Fruit fly (Drosophila melanogaster): ENCODE measurements around the gene HipHop.

Gene HipHop

dm6 chr3L:18846272-18846741 lies 25.3 kb downstream of the HipHop start:
- TF ChIP-seq Dll (optimal IDR thresholded peaks at IDR 0.05) (no peak), EcR (GFP tag; optimal IDR thresholded peaks at IDR 0.05) (no peak), pan (optimal IDR thresholded peaks at IDR 0.05) (no peak), psq (optimal IDR thresholded peaks at IDR 0.05) (no peak), usp (GFP tag; optimal IDR thresholded peaks at IDR 0.05) (no peak), CG8478 (optimal IDR thresholded peaks at IDR 0.05) (no peak)

- TF ChIP-seq CG8478 (optimal IDR thresholded peaks at IDR 0.05) = no peak
- no peak for TF ChIP-seq EcR (GFP tag; optimal IDR thresholded peaks at IDR 0.05)
- no peak for TF ChIP-seq Dll (optimal IDR thresholded peaks at IDR 0.05)
- TF ChIP-seq psq (optimal IDR thresholded peaks at IDR 0.05) = no peak
- TF ChIP-seq usp (GFP tag; optimal IDR thresholded peaks at IDR 0.05) = no peak
- TF ChIP-seq pan (optimal IDR thresholded peaks at IDR 0.05) = no peak
These were observed 27.5 kb downstream of the HipHop start for dm6 chr3L:18848436-18848835.

- TF ChIP-seq EcR (GFP tag; optimal IDR thresholded peaks at IDR 0.05) (no peak), Dll (optimal IDR thresholded peaks at IDR 0.05) (no peak), usp (GFP tag; optimal IDR thresholded peaks at IDR 0.05) (no peak), CG8478 (optimal IDR thresholded peaks at IDR 0.05) (no peak), pan (optimal IDR thresholded peaks at IDR 0.05) (no peak), psq (optimal IDR thresholded peaks at IDR 0.05) (no peak)
These were observed 31.3 kb downstream of the HipHop start for dm6 chr3L:18852223-18852622.

dm6 chr3L:18853439-18853838 lies 32.5 kb downstream of the HipHop start:
- TF ChIP-seq usp (GFP tag; optimal IDR thresholded peaks at IDR 0.05) = no peak
- no peak for TF ChIP-seq pan (optimal IDR thresholded peaks at IDR 0.05)
- no peak for TF ChIP-seq psq (optimal IDR thresholded peaks at IDR 0.05)
- no peak for TF ChIP-seq EcR (GFP tag; optimal IDR thresholded peaks at IDR 0.05)

- TF ChIP-seq psq (optimal IDR thresholded peaks at IDR 0.05) (no peak), EcR (GFP tag; optimal IDR thresholded peaks at IDR 0.05) (no peak), usp (GFP tag; optimal IDR thresholded peaks at IDR 0.05) (no peak), Dll (optimal IDR thresholded peaks at IDR 0.05) (no peak), pan (optimal IDR thresholded peaks at IDR 0.05) (no peak), CG8478 (optimal IDR thresholded peaks at IDR 0.05) (no peak)
These were observed 33.4 kb downstream of the HipHop start for dm6 chr3L:18854412-18854811.

dm6 chr3L:18860467-18860866 lies 39.5 kb downstream of the HipHop start:
- TF ChIP-seq Dll (optimal IDR thresholded peaks at IDR 0.05) = no peak
- TF ChIP-seq usp (GFP tag; optimal IDR thresholded peaks at IDR 0.05) = no peak
- TF ChIP-seq CG8478 (optimal IDR thresholded peaks at IDR 0.05) = no peak
- TF ChIP-seq EcR (GFP tag; optimal IDR thresholded peaks at IDR 0.05) = no peak
- no peak for TF ChIP-seq psq (optimal IDR thresholded peaks at IDR 0.05)
- TF ChIP-seq pan (optimal IDR thresholded peaks at IDR 0.05) = no peak

dm6 chr3L:18861893-18862292 lies 40.9 kb downstream of the HipHop start:
- TF ChIP-seq pan (optimal IDR thresholded peaks at IDR 0.05) (no peak), EcR (GFP tag; optimal IDR thresholded peaks at IDR 0.05) (no peak)

dm6 chr3L:18863327-18863726 lies 42.4 kb downstream of the HipHop start, which contains the start of gene CG6865:
CG6865 (plus strand) TSS chr3L:18863647.
- TF ChIP-seq Dll (optimal IDR thresholded peaks at IDR 0.05) (no peak), EcR (GFP tag; optimal IDR thresholded peaks at IDR 0.05) (no peak), pan (optimal IDR thresholded peaks at IDR 0.05) (no peak), CG8478 (optimal IDR thresholded peaks at IDR 0.05) (no peak), usp (GFP tag; optimal IDR thresholded peaks at IDR 0.05) (no peak), psq (optimal IDR thresholded peaks at IDR 0.05) (no peak)

dm6 chr3L:18865447-18866367 lies 44.7 kb downstream of the HipHop start, which contains the start of gene CG14074:
CG14074 (plus strand) TSS chr3L:18866225.
- TF ChIP-seq usp (GFP tag; optimal IDR thresholded peaks at IDR 0.05) (no peak), CG8478 (optimal IDR thresholded peaks at IDR 0.05) (peak; percentile 20)

- TF ChIP-seq Dll (optimal IDR thresholded peaks at IDR 0.05) (no peak), EcR (GFP tag; optimal IDR thresholded peaks at IDR 0.05) (no peak), usp (GFP tag; optimal IDR thresholded peaks at IDR 0.05) (no peak), psq (optimal IDR thresholded peaks at IDR 0.05) (no peak), CG8478 (optimal IDR thresholded peaks at IDR 0.05) (no peak), pan (optimal IDR thresholded peaks at IDR 0.05) (no peak)
These were observed 46.5 kb downstream of the HipHop start, which contains the start of gene Dysb for dm6 chr3L:18867521-18867920. Dysb (plus strand) TSS chr3L:18867771.

dm6 chr3L:18869035-18869826 lies 48.3 kb downstream of the HipHop start, which contains the start of gene Grx1:
Grx1 (plus strand) TSS chr3L:18869230.
- no peak for TF ChIP-seq psq (optimal IDR thresholded peaks at IDR 0.05)

- no peak for TF ChIP-seq Dll (optimal IDR thresholded peaks at IDR 0.05)
- no peak for TF ChIP-seq usp (GFP tag; optimal IDR thresholded peaks at IDR 0.05)
- TF ChIP-seq pan (optimal IDR thresholded peaks at IDR 0.05) = no peak
- TF ChIP-seq EcR (GFP tag; optimal IDR thresholded peaks at IDR 0.05) = no peak
These were observed 49.1 kb downstream of the HipHop start, which contains the start of gene Blos3 for dm6 chr3L:18870027-18870426. Blos3 (plus strand) TSS chr3L:18870224.
